Fruit fly (Drosophila melanogaster) whole organism, embryonic: ENCODE results near the gene Ucp4A.

Experiments used
- Aef1 ChIP-seq: fragments of 200-800 bp; sonication (Bioruptor generic); IDR thresholded peaks from 3 replicates; pipeline ENCODE4 v1.3.6; 2022; ENCODE audit warnings: missing biosample characterization, missing genetic modification characterization
- Asciz ChIP-seq: fragments of 200-800 bp; sonication (Bioruptor generic); optimal IDR thresholded peaks from 2 replicates; lab custom pipeline; 2017; ENCODE audit warnings: missing biosample characterization, mild to moderate bottlenecking, missing genetic modification characterization, missing genetic modification reagents
- CG10462 ChIP-seq: fragments of 200-800 bp; sonication (Bioruptor generic); optimal IDR thresholded peaks from 2 replicates; lab custom pipeline; 2016; ENCODE audit warnings: missing biosample characterization, missing genetic modification characterization
- CG11504 ChIP-seq: fragments of 200-800 bp; sonication (Bioruptor generic); optimal IDR thresholded peaks from 3 replicates; lab custom pipeline; 2019; ENCODE audit warnings: missing biosample characterization, mild to moderate bottlenecking, missing genetic modification characterization, moderate library complexity
- CG11696 ChIP-seq: fragments of 200-800 bp; sonication (Bioruptor generic); IDR thresholded peaks from 2 replicates; pipeline ENCODE4 v1.3.6; 2022; ENCODE audit warnings: missing biosample characterization, missing genetic modification characterization
- CG1233 ChIP-seq: fragments of 200-800 bp; sonication (Bioruptor generic); optimal IDR thresholded peaks from 4 replicates; lab custom pipeline; 2018; ENCODE audit warnings: missing biosample characterization, mild to moderate bottlenecking, missing genetic modification characterization
- CG13123 ChIP-seq: fragments of 200-800 bp; sonication (Bioruptor generic); optimal IDR thresholded peaks from 2 replicates; lab custom pipeline; 2016; ENCODE audit warnings: missing biosample characterization, missing genetic modification characterization
- CG15073 ChIP-seq: fragments of 200-800 bp; sonication (Bioruptor generic); optimal IDR thresholded peaks from 2 replicates; lab custom pipeline; 2016; ENCODE audit warnings: missing biosample characterization, missing genetic modification characterization
- CG15601 ChIP-seq: fragments of 200-800 bp; sonication (Bioruptor generic); optimal IDR thresholded peaks from 3 replicates; lab custom pipeline; 2019; ENCODE audit warnings: missing biosample characterization, mild to moderate bottlenecking, missing genetic modification characterization, moderate library complexity
- CG1602 ChIP-seq: fragments of 200-800 bp; sonication (Bioruptor generic); optimal IDR thresholded peaks from 3 replicates; lab custom pipeline; 2016; ENCODE audit warnings: missing biosample characterization, missing genetic modification characterization
- CG16815 ChIP-seq: fragments of 200-800 bp; sonication (Bioruptor generic); optimal IDR thresholded peaks from 3 replicates; lab custom pipeline; 2017; ENCODE audit warnings: missing biosample characterization, mild to moderate bottlenecking, missing genetic modification characterization
- CG17186 ChIP-seq: fragments of 200-800 bp; sonication (Bioruptor generic); optimal IDR thresholded peaks from 3 replicates; lab custom pipeline; 2017; ENCODE audit warnings: missing biosample characterization, missing genetic modification reagents, missing genetic modification characterization
- CG2116 ChIP-seq: fragments of 200-800 bp; sonication (Bioruptor generic); optimal IDR thresholded peaks from 3 replicates; lab custom pipeline; 2018; ENCODE audit warnings: missing biosample characterization, mild to moderate bottlenecking, missing genetic modification characterization
- CG2129 ChIP-seq: fragments of 200-800 bp; sonication (Bioruptor generic); IDR thresholded peaks from 2 replicates; pipeline ENCODE4 v1.3.6; 2022; ENCODE audit warnings: missing biosample characterization, missing genetic modification characterization; ENCODE audit not compliant: partially characterized antibody
- CG2199 ChIP-seq: fragments of 200-800 bp; sonication (Bioruptor generic); IDR thresholded peaks from 3 replicates; pipeline ENCODE4 v1.3.6; 2022; ENCODE audit warnings: missing biosample characterization, missing genetic modification characterization
- CG32767 ChIP-seq: fragments of 200-800 bp; sonication (Bioruptor generic); IDR thresholded peaks from 2 replicates; pipeline ENCODE4 v1.3.6; 2022; ENCODE audit warnings: missing biosample characterization, missing genetic modification characterization
- CG4617 ChIP-seq: fragments of 200-800 bp; sonication (Bioruptor generic); optimal IDR thresholded peaks from 3 replicates; lab custom pipeline; 2016; ENCODE audit warnings: missing biosample characterization, missing genetic modification characterization, borderline replicate concordance
- CG7745 ChIP-seq: fragments of 200-800 bp; sonication (Bioruptor generic); optimal IDR thresholded peaks from 2 replicates; lab custom pipeline; 2018; ENCODE audit warnings: missing biosample characterization, mild to moderate bottlenecking, missing genetic modification characterization, moderate library complexity
- CG8924 ChIP-seq: fragments of 200-800 bp; optimal IDR thresholded peaks from 3 replicates; lab custom pipeline; 2019; ENCODE audit warnings: missing biosample characterization, mild to moderate bottlenecking, missing genetic modification characterization, moderate library complexity
- CG9817 ChIP-seq: fragments of 200-800 bp; sonication (Bioruptor generic); optimal IDR thresholded peaks from 2 replicates; lab custom pipeline; 2018; ENCODE audit warnings: missing biosample characterization, mild to moderate bottlenecking, missing genetic modification characterization, moderate library complexity
- Camta ChIP-seq: fragments of 200-800 bp; sonication (Bioruptor generic); optimal IDR thresholded peaks from 2 replicates; lab custom pipeline; 2016; ENCODE audit warnings: missing biosample characterization, missing genetic modification characterization
- D19A ChIP-seq: fragments of 200-800 bp; optimal IDR thresholded peaks from 3 replicates; lab custom pipeline; 2019; ENCODE audit warnings: missing biosample characterization, mild to moderate bottlenecking, missing genetic modification characterization, moderate library complexity
- Dad ChIP-seq: fragments of 200-800 bp; sonication (Bioruptor generic); optimal IDR thresholded peaks from 3 replicates; lab custom pipeline; 2016; ENCODE audit warnings: missing biosample characterization, missing genetic modification characterization
- Dip3 ChIP-seq: fragments of 200-800 bp; sonication (Bioruptor generic); optimal IDR thresholded peaks from 3 replicates; lab custom pipeline; 2016; ENCODE audit warnings: missing biosample characterization, missing genetic modification characterization
- H2.0 ChIP-seq: fragments of 200-800 bp; sonication (Bioruptor generic); IDR thresholded peaks from 2 replicates; pipeline ENCODE4 v1.3.6; 2022; ENCODE audit warnings: missing biosample characterization, missing genetic modification characterization
- HmgD ChIP-seq: fragments of 200-800 bp; sonication (Bioruptor generic); optimal IDR thresholded peaks from 3 replicates; lab custom pipeline; 2016; ENCODE audit warnings: missing biosample characterization, missing genetic modification characterization
- Mad ChIP-seq: fragments of 200-800 bp; sonication (Bioruptor generic); optimal IDR thresholded peaks from 2 replicates; lab custom pipeline; 2016; ENCODE audit warnings: missing biosample characterization, missing genetic modification characterization
- Nf-YA ChIP-seq: fragments of 200-800 bp; sonication (Bioruptor generic); IDR thresholded peaks from 2 replicates; pipeline ENCODE4 v1.3.6; 2022; ENCODE audit warnings: missing biosample characterization, missing genetic modification characterization
- Pdp1 ChIP-seq, 2 experiments: fragments of 200-800 bp; sonication (Bioruptor generic); optimal IDR thresholded peaks; 3 replicates each; lab custom pipeline; 2016; ENCODE audit warnings: missing biosample characterization in 2 of 2, missing genetic modification characterization in 2 of 2, mild to moderate bottlenecking in 1 of 2, moderate library complexity in 1 of 2
- Rfx ChIP-seq: fragments of 200-800 bp; sonication (Bioruptor generic); IDR thresholded peaks from 2 replicates; pipeline ENCODE4 v1.3.6; 2022; ENCODE audit warnings: missing biosample characterization, missing genetic modification characterization
- Scr ChIP-seq: fragments of 200-800 bp; sonication (Bioruptor generic); IDR thresholded peaks from 2 replicates; pipeline ENCODE4 v1.3.6; 2022; ENCODE audit warnings: missing biosample characterization, missing genetic modification characterization; ENCODE audit not compliant: partially characterized antibody
- Spps ChIP-seq: fragments of 200-800 bp; sonication (Bioruptor generic); optimal IDR thresholded peaks from 2 replicates; lab custom pipeline; 2018; ENCODE audit warnings: missing biosample characterization, mild to moderate bottlenecking, missing genetic modification characterization
- ara ChIP-seq: fragments of 200-800 bp; sonication (Bioruptor generic); IDR thresholded peaks from 2 replicates; pipeline ENCODE4 v1.3.6; 2022; ENCODE audit warnings: missing biosample characterization, missing genetic modification characterization
- chn ChIP-seq: fragments of 200-800 bp; sonication (Bioruptor generic); optimal IDR thresholded peaks from 2 replicates; lab custom pipeline; 2016; ENCODE audit warnings: missing biosample characterization, missing genetic modification characterization
- corto ChIP-seq: fragments of 200-800 bp; sonication (Bioruptor generic); optimal IDR thresholded peaks from 2 replicates; lab custom pipeline; 2016; ENCODE audit warnings: missing biosample characterization, mild to moderate bottlenecking, missing genetic modification characterization, moderate library complexity
- crol ChIP-seq: fragments of 200-800 bp; sonication (Bioruptor generic); IDR thresholded peaks from 2 replicates; pipeline ENCODE4 v1.3.6; 2022; ENCODE audit warnings: missing biosample characterization, missing genetic modification characterization
- eve ChIP-seq, 2 experiments: fragments of >200 bp; optimal IDR thresholded peaks; 2 replicates each; lab custom pipeline; 2017; ENCODE audit warnings: missing biosample characterization in 2 of 2, missing genetic modification characterization in 2 of 2
- fd64A ChIP-seq: fragments of 200-800 bp; sonication (Bioruptor generic); optimal IDR thresholded peaks from 3 replicates; lab custom pipeline; 2018; ENCODE audit warnings: missing biosample characterization, mild to moderate bottlenecking, missing genetic modification characterization
- fd96Cb ChIP-seq: fragments of 200-800 bp; sonication (Bioruptor generic); optimal IDR thresholded peaks from 2 replicates; lab custom pipeline; 2018; ENCODE audit warnings: missing biosample characterization, mild to moderate bottlenecking, missing genetic modification characterization, moderate library complexity
- ham ChIP-seq: fragments of 200-800 bp; sonication (Bioruptor generic); IDR thresholded peaks from 2 replicates; pipeline ENCODE4 v1.3.6; 2022; ENCODE audit warnings: missing biosample characterization, missing genetic modification characterization
- kah ChIP-seq: fragments of 200-800 bp; sonication (Bioruptor generic); optimal IDR thresholded peaks from 2 replicates; lab custom pipeline; 2018; ENCODE audit warnings: missing biosample characterization, mild to moderate bottlenecking, missing genetic modification characterization
- ken ChIP-seq: fragments of 200-800 bp; sonication (Bioruptor generic); IDR thresholded peaks from 3 replicates; pipeline ENCODE4 v1.3.6; 2022; ENCODE audit warnings: missing biosample characterization, missing genetic modification characterization
- lola ChIP-seq, 3 experiments: fragments of >200 bp in 2 of 3; fragments of 200-800 bp in 1 of 3; sonication (Bioruptor generic) in 1 of 3; optimal IDR thresholded peaks; 2 replicates each; lab custom pipeline; 2017 to 2019; ENCODE audit warnings: missing biosample characterization in 3 of 3, missing genetic modification characterization in 3 of 3, mild to moderate bottlenecking in 1 of 3, moderate library complexity in 1 of 3
- luna ChIP-seq: fragments of 200-800 bp; sonication (Bioruptor generic); optimal IDR thresholded peaks from 2 replicates; lab custom pipeline; 2016; ENCODE audit warnings: missing biosample characterization, missing genetic modification characterization
- odd ChIP-seq: fragments of 200-800 bp; sonication (Bioruptor generic); optimal IDR thresholded peaks from 2 replicates; lab custom pipeline; 2017; ENCODE audit warnings: missing biosample characterization, mild to moderate bottlenecking, missing genetic modification characterization
- ranshi ChIP-seq: fragments of 200-800 bp; sonication (Bioruptor generic); IDR thresholded peaks from 2 replicates; pipeline ENCODE4 v1.3.6; 2022; ENCODE audit warnings: missing biosample characterization, missing genetic modification characterization
- shn ChIP-seq: fragments of 200-800 bp; sonication (Bioruptor generic); optimal IDR thresholded peaks from 3 replicates; lab custom pipeline; 2016; ENCODE audit warnings: missing biosample characterization, missing genetic modification characterization
- tin ChIP-seq: fragments of 200-800 bp; sonication (Bioruptor generic); optimal IDR thresholded peaks from 3 replicates; lab custom pipeline; 2016; ENCODE audit warnings: missing biosample characterization, missing genetic modification characterization
- zen2 ChIP-seq: fragments of 200-800 bp; sonication (Bioruptor generic); IDR thresholded peaks from 3 replicates; pipeline ENCODE4 v1.3.6; 2022; ENCODE audit warnings: missing biosample characterization, missing genetic modification characterization; ENCODE audit not compliant: partially characterized antibody

Ucp4A gene

dm6 chrX:17826807-17827703 lies 17.7 kb upstream of the Ucp4A start, which contains the start of gene Socs16D (continued):
- peak; percentile 96 for TF ChIP-seq zen2 (GFP tag; lab: Robert Waterston, UW)
- no peak for TF ChIP-seq Dip3 (GFP tag; lab: Kevin White, UChicago)
- peak; percentile 18 for TF ChIP-seq fd64A
- TF ChIP-seq CG15073 (GFP tag; lab: Kevin White, UChicago): no peak
- TF ChIP-seq shn (GFP tag; lab: Kevin White, UChicago): no peak
- TF ChIP-seq Dad (GFP tag; lab: Kevin White, UChicago): peak; percentile 50
- peak; percentile 100 for TF ChIP-seq CG7745 (tag; lab: Kevin White, UChicago)
- peak; percentile 95 for TF ChIP-seq Scr (GFP tag; lab: Robert Waterston, UW)
- TF ChIP-seq chn (GFP tag; lab: Kevin White, UChicago): peak; percentile 2
- peak; percentile 65 for TF ChIP-seq crol
- TF ChIP-seq lola (GFP tag; optimal IDR thresholded peaks at IDR 0.05; lab: Kevin White, UChicago): peak in 1 of 3 experiments; percentile 79
- peak; percentile 25 for TF ChIP-seq luna (GFP tag; lab: Kevin White, UChicago)
- no peak for TF ChIP-seq Spps (tag; lab: Kevin White, UChicago)
- TF ChIP-seq CG2199 (GFP tag; lab: Robert Waterston, UW): 0 out of 3 replicates have a peak, but pooled peaks have one; percentile 29
- no peak for TF ChIP-seq fd96Cb (tag; lab: Kevin White, UChicago)
- peak; percentile 94 for TF ChIP-seq CG2116
- no peak for TF ChIP-seq D19A (tag; lab: Kevin White, UChicago)
- TF ChIP-seq CG11504 (tag; lab: Kevin White, UChicago): peak; percentile 34
- no peak for TF ChIP-seq ham
- no peak for TF ChIP-seq ara (GFP tag; lab: Robert Waterston, UW)
- peak; percentile 75 for TF ChIP-seq Rfx (GFP tag; lab: Robert Waterston, UW)
- peak; percentile 43 for TF ChIP-seq Camta (GFP tag; lab: Kevin White, UChicago)
- TF ChIP-seq eve (GFP tag; optimal IDR thresholded peaks at IDR 0.05; lab: Kevin White, UChicago): no peak
- TF ChIP-seq Pdp1 (GFP tag; optimal IDR thresholded peaks at IDR 0.05; lab: Kevin White, UChicago): peak; percentile 17 to 61
- peak; percentile 20 for TF ChIP-seq odd (GFP tag; lab: Kevin White, UChicago)
- TF ChIP-seq CG1233: peak; percentile 5
- TF ChIP-seq Mad: peak; percentile 32
- peak; percentile 42 for TF ChIP-seq HmgD (GFP tag; lab: Kevin White, UChicago)
- peak; percentile 51 for TF ChIP-seq CG8924 (tag; lab: Kevin White, UChicago)
- no peak for TF ChIP-seq CG13123 (GFP tag; lab: Kevin White, UChicago)
- no peak for TF ChIP-seq CG16815 (GFP tag; lab: Kevin White, UChicago)
- TF ChIP-seq corto (GFP tag; lab: Kevin White, UChicago): no peak
- peak; percentile 95 for TF ChIP-seq CG2129 (GFP tag; lab: Robert Waterston, UW)
- peak; percentile 13 for TF ChIP-seq CG10462 (GFP tag; lab: Kevin White, UChicago)
- TF ChIP-seq Nf-YA (GFP tag; lab: Robert Waterston, UW): no peak
- no peak for TF ChIP-seq Aef1 (GFP tag; lab: Robert Waterston, UW)
- TF ChIP-seq CG17186: peak; percentile 31
- TF ChIP-seq H2.0 (GFP tag; lab: Robert Waterston, UW): no peak
- TF ChIP-seq Asciz (GFP tag; lab: Kevin White, UChicago): no peak
- TF ChIP-seq CG11696 (GFP tag; lab: Robert Waterston, UW): no peak
- 0 out of 3 replicates have a peak, but pooled peaks have one; percentile 34 for TF ChIP-seq ken (GFP tag; lab: Robert Waterston, UW)
- peak; percentile 27 for TF ChIP-seq CG9817 (tag; lab: Kevin White, UChicago)
- TF ChIP-seq kah: no peak
- peak; percentile 74 for TF ChIP-seq CG4617 (GFP tag; lab: Kevin White, UChicago)
- no peak for TF ChIP-seq CG1602 (GFP tag; lab: Kevin White, UChicago)
- TF ChIP-seq CG32767 (GFP tag; lab: Robert Waterston, UW): no peak
- no peak for TF ChIP-seq tin (GFP tag; lab: Kevin White, UChicago)
- peak; percentile 100 for TF ChIP-seq CG15601 (tag; lab: Kevin White, UChicago)
- TF ChIP-seq ranshi (GFP tag; lab: Robert Waterston, UW): no peak
